Worm (Caenorhabditis elegans): ENCODE results near the gene F09B12.3.

ce11 chrX:15072877-15073276 is 24.9 kb downstream of the F09B12.3 start:
- TF ChIP-seq ztf-23 (GFP tag; IDR thresholded peaks at IDR 0.05) (no peak), med-1 (GFP tag; optimal IDR thresholded peaks at IDR 0.05; ENCODE audit: insufficient read depth) (no peak), ztf-29 (GFP tag; IDR thresholded peaks at IDR 0.05) (no peak), T22C8.4 (GFP tag; IDR thresholded peaks at IDR 0.05) (no peak), klf-2 (GFP tag; conservative IDR thresholded peaks at IDR 0.05) (no peak)

Data from whole organism, midembryonic.